Fruit fly (Drosophila melanogaster) whole organism, prepupa: ENCODE results near the gene t.

Experiments
- CG10631 ChIP-seq: fragments of 200-800 bp; sonication (Bioruptor generic); optimal IDR thresholded peaks from 2 replicates; lab custom pipeline; 2016; ENCODE audit warnings: missing biosample characterization, missing genetic modification characterization
- CG10669 ChIP-seq: fragments of 200-800 bp; sonication (Bioruptor generic); optimal IDR thresholded peaks from 3 replicates; lab custom pipeline; 2018; ENCODE audit warnings: missing biosample characterization, mild to moderate bottlenecking, missing genetic modification characterization, moderate library complexity
- CG11294 ChIP-seq: fragments of 200-800 bp; sonication (Bioruptor generic); IDR thresholded peaks from 2 replicates; pipeline ENCODE4 v1.3.6; 2022; ENCODE audit warnings: missing biosample characterization, missing genetic modification characterization
- CG15336 ChIP-seq: fragments of 200-800 bp; sonication (Bioruptor generic); IDR thresholded peaks from 2 replicates; pipeline ENCODE4 v1.3.6; 2022; ENCODE audit warnings: missing biosample characterization, missing genetic modification characterization
- CG1621 ChIP-seq: fragments of 200-800 bp; sonication (Bioruptor generic); optimal IDR thresholded peaks from 3 replicates; lab custom pipeline; 2018; ENCODE audit warnings: missing biosample characterization, mild to moderate bottlenecking, missing genetic modification characterization
- CG16779 ChIP-seq: fragments of 200-800 bp; sonication (Bioruptor generic); optimal IDR thresholded peaks from 3 replicates; lab custom pipeline; 2017; ENCODE audit warnings: missing biosample characterization, mild to moderate bottlenecking, missing genetic modification characterization
- CG3032 ChIP-seq: fragments of 200-800 bp; optimal IDR thresholded peaks from 2 replicates; lab custom pipeline; 2019; ENCODE audit warnings: missing biosample characterization, mild to moderate bottlenecking, missing genetic modification characterization, moderate library complexity
- CG32006 ChIP-seq: fragments of 200-800 bp; sonication (Bioruptor generic); optimal IDR thresholded peaks from 3 replicates; lab custom pipeline; 2017; ENCODE audit warnings: missing biosample characterization, mild to moderate bottlenecking, missing genetic modification characterization
- CG3919 ChIP-seq: fragments of 200-800 bp; sonication (Bioruptor generic); optimal IDR thresholded peaks from 3 replicates; lab custom pipeline; 2016; ENCODE audit warnings: missing biosample characterization, missing genetic modification characterization
- CG4318 ChIP-seq: fragments of 200-800 bp; sonication (Bioruptor generic); optimal IDR thresholded peaks from 3 replicates; lab custom pipeline; 2017; ENCODE audit warnings: missing biosample characterization, mild to moderate bottlenecking, missing genetic modification characterization
- CG6163 ChIP-seq: fragments of 200-800 bp; sonication (Bioruptor generic); IDR thresholded peaks from 3 replicates; pipeline ENCODE4 v1.3.6; 2022; ENCODE audit warnings: missing biosample characterization, missing genetic modification characterization
- CG6276 ChIP-seq: fragments of 200-800 bp; sonication (Bioruptor generic); optimal IDR thresholded peaks from 2 replicates; lab custom pipeline; 2017; ENCODE audit warnings: missing biosample characterization, mild to moderate bottlenecking, missing genetic modification characterization
- CG6808 ChIP-seq: fragments of 200-800 bp; sonication (Bioruptor generic); optimal IDR thresholded peaks from 3 replicates; lab custom pipeline; 2017; ENCODE audit warnings: missing biosample characterization, missing genetic modification characterization, mild to moderate bottlenecking, moderate library complexity, missing genetic modification reagents
- CG6854 ChIP-seq: fragments of 200-800 bp; sonication (Bioruptor generic); optimal IDR thresholded peaks from 2 replicates; lab custom pipeline; 2017; ENCODE audit warnings: missing biosample characterization, mild to moderate bottlenecking, missing genetic modification characterization
- CG8119 ChIP-seq: fragments of 200-800 bp; sonication (Bioruptor generic); IDR thresholded peaks from 3 replicates; pipeline ENCODE4 v1.3.6; 2022; ENCODE audit warnings: missing biosample characterization, missing genetic modification characterization
- CG8632 ChIP-seq: fragments of 200-800 bp; sonication (Bioruptor generic); optimal IDR thresholded peaks from 3 replicates; lab custom pipeline; 2016; ENCODE audit warnings: missing biosample characterization, missing genetic modification characterization
- CG9139 ChIP-seq: fragments of 200-800 bp; sonication (Bioruptor generic); optimal IDR thresholded peaks from 3 replicates; lab custom pipeline; 2017; ENCODE audit warnings: missing biosample characterization, mild to moderate bottlenecking, missing genetic modification characterization
- Eip78C ChIP-seq: fragments of 200-800 bp; sonication (Bioruptor generic); peaks from one replicate; lab custom pipeline; 2016; ENCODE audit warnings: missing biosample characterization, missing genetic modification characterization
- Gug ChIP-seq: fragments of 200-800 bp; sonication (Bioruptor generic); IDR thresholded peaks from 2 replicates; pipeline ENCODE4 v1.3.6; 2022; ENCODE audit warnings: missing biosample characterization, missing genetic modification characterization
- Hr38 ChIP-seq: sonication (Bioruptor generic); optimal IDR thresholded peaks from 2 replicates; lab custom pipeline; 2016; ENCODE audit warnings: missing biosample characterization, missing genetic modification characterization
- Hr4 ChIP-seq: fragments of 200-800 bp; sonication (Bioruptor generic); optimal IDR thresholded peaks from 3 replicates; lab custom pipeline; 2016; ENCODE audit warnings: missing biosample characterization, missing genetic modification characterization
- OdsH ChIP-seq: fragments of 200-800 bp; sonication (Bioruptor generic); optimal IDR thresholded peaks from 3 replicates; lab custom pipeline; 2016; ENCODE audit warnings: missing biosample characterization, missing genetic modification characterization
- Smox ChIP-seq: fragments of 200-800 bp; sonication (Bioruptor generic); optimal IDR thresholded peaks from 3 replicates; lab custom pipeline; 2016; ENCODE audit warnings: missing biosample characterization, missing genetic modification characterization
- Sox14 ChIP-seq: fragments of 200-800 bp; sonication (Bioruptor generic); optimal IDR thresholded peaks from 3 replicates; lab custom pipeline; 2016; ENCODE audit warnings: missing biosample characterization, missing genetic modification characterization
- dac ChIP-seq: fragments of 200-800 bp; sonication (Bioruptor generic); optimal IDR thresholded peaks from 2 replicates; lab custom pipeline; 2017; ENCODE audit warnings: missing biosample characterization, mild to moderate bottlenecking, missing genetic modification characterization
- dsx ChIP-seq: fragments of 200-800 bp; optimal IDR thresholded peaks from 3 replicates; lab custom pipeline; 2019; ENCODE audit warnings: missing biosample characterization, mild to moderate bottlenecking, missing genetic modification characterization, moderate library complexity; ENCODE audit not compliant: poor library complexity, severe bottlenecking
- eg ChIP-seq: fragments of 200-800 bp; sonication (Bioruptor generic); IDR thresholded peaks from 3 replicates; pipeline ENCODE4 v1.3.6; 2022; ENCODE audit warnings: missing biosample characterization, missing genetic modification characterization
- esn ChIP-seq: fragments of 200-800 bp; sonication (Bioruptor generic); optimal IDR thresholded peaks from 2 replicates; lab custom pipeline; 2016; ENCODE audit warnings: missing biosample characterization, mild to moderate bottlenecking, missing genetic modification characterization, moderate library complexity
- fkh ChIP-seq: fragments of 200-800 bp; sonication (Bioruptor generic); optimal IDR thresholded peaks from 3 replicates; lab custom pipeline; 2017; ENCODE audit warnings: missing biosample characterization, mild to moderate bottlenecking, missing genetic modification characterization, moderate library complexity
- lz ChIP-seq: fragments of 200-800 bp; sonication (Bioruptor generic); optimal IDR thresholded peaks from 3 replicates; lab custom pipeline; 2016; ENCODE audit warnings: missing biosample characterization, missing genetic modification characterization
- pdm3 ChIP-seq: fragments of 200-800 bp; sonication (Bioruptor generic); optimal IDR thresholded peaks from 3 replicates; lab custom pipeline; 2016; ENCODE audit warnings: missing biosample characterization, missing genetic modification characterization
- ss ChIP-seq, 2 experiments: fragments of 200-800 bp; sonication (Bioruptor generic); optimal IDR thresholded peaks; 2 replicates in 1 of 2; 3 replicates in 1 of 2; lab custom pipeline; 2017 to 2018; ENCODE audit warnings: mild to moderate bottlenecking in 2 of 2, missing biosample characterization in 2 of 2, missing genetic modification characterization in 2 of 2, moderate library complexity in 1 of 2
- svp ChIP-seq: fragments of 200-800 bp; sonication (Bioruptor generic); peaks from one replicate; lab custom pipeline; 2016; ENCODE audit warnings: missing biosample characterization, missing genetic modification characterization
- topi ChIP-seq: fragments of 200-800 bp; sonication (Bioruptor generic); optimal IDR thresholded peaks from 3 replicates; lab custom pipeline; 2016; ENCODE audit warnings: missing biosample characterization, missing genetic modification characterization
- vri ChIP-seq: fragments of 200-800 bp; sonication (Bioruptor generic); optimal IDR thresholded peaks from 3 replicates; lab custom pipeline; 2016; ENCODE audit warnings: missing biosample characterization, mild to moderate bottlenecking, missing genetic modification characterization

The t gene

dm6 chrX:9266082-9266481 is 43.0 kb upstream of the t start:
- no peak for TF ChIP-seq Sox14 (GFP tag; lab: Kevin White, UChicago)
- no peak for TF ChIP-seq CG16779 (tag; lab: Kevin White, UChicago)
- peak; percentile 18; the same call in 1 of the 2 replicates for TF ChIP-seq Gug
- TF ChIP-seq eg: 0 out of 3 replicates have a peak, but pooled peaks have one; percentile 10
- TF ChIP-seq Hr4 (GFP tag; lab: Kevin White, UChicago): no peak
- peak; percentile 56 for TF ChIP-seq Eip78C
- peak; percentile 32 for TF ChIP-seq CG32006
- TF ChIP-seq Smox (GFP tag; lab: Kevin White, UChicago): no peak
- peak; percentile 50; the same call in 2 of the 3 replicates for TF ChIP-seq CG8119 (GFP tag; lab: Robert Waterston, UW)
- peak; percentile 66 for TF ChIP-seq CG15336 (GFP tag; lab: Robert Waterston, UW)
- no peak for TF ChIP-seq fkh (GFP tag; lab: Kevin White, UChicago)
- TF ChIP-seq svp (GFP tag; lab: Kevin White, UChicago): no peak

DNA sequence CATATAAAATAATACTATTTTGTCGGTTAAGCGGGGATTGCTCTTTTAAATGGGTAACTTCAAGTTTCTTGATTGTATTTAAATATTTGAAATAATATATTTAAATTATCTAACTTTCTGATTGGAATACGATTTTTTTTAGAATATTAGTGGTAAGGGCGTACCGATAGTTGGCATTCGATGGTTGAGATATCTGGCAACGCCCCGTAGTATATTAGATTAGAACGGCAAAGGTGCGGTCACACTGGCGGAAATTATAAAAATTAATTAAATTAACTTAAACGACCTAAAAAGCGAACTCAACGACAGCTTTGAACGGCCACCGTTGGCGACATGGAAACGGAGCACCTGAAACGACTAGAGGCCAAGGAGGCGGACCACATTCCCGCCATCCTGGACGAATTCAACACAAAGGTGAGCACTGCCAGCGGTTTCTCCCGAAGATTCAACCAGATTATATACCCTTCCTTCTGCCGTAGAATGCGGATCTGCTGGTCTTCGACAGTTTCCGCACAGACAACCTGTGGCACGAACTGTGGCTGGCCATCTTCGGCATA is 33.0 kb upstream of the t start, which contains the start of gene ric8a:
ric8a (plus strand) TSS at position 205 of the 557 bp plus-strand sequence.
- peak; percentile 48 for TF ChIP-seq Sox14 (GFP tag; lab: Kevin White, UChicago)
- peak; percentile 19 for TF ChIP-seq OdsH
- TF ChIP-seq vri: no peak
- TF ChIP-seq CG3032 (tag; lab: Kevin White, UChicago): peak; percentile 34
- no peak for TF ChIP-seq CG9139 (GFP tag; lab: Kevin White, UChicago)
- no peak for TF ChIP-seq CG6854 (GFP tag; lab: Kevin White, UChicago)
- TF ChIP-seq pdm3 (GFP tag; lab: Kevin White, UChicago): no peak
- peak; percentile 10 for TF ChIP-seq CG3919 (GFP tag; lab: Kevin White, UChicago)
- TF ChIP-seq esn (GFP tag; lab: Kevin White, UChicago): peak; percentile 21
- peak; percentile 40 for TF ChIP-seq lz

- TF ChIP-seq ss (GFP tag; optimal IDR thresholded peaks at IDR 0.05; lab: Kevin White, UChicago) (no peak), Eip78C (peak; percentile 41), esn (GFP tag; lab: Kevin White, UChicago) (peak; percentile 11)
Measured at dm6 chrX:9255021-9255420, 32.0 kb upstream of the t start.

DNA sequence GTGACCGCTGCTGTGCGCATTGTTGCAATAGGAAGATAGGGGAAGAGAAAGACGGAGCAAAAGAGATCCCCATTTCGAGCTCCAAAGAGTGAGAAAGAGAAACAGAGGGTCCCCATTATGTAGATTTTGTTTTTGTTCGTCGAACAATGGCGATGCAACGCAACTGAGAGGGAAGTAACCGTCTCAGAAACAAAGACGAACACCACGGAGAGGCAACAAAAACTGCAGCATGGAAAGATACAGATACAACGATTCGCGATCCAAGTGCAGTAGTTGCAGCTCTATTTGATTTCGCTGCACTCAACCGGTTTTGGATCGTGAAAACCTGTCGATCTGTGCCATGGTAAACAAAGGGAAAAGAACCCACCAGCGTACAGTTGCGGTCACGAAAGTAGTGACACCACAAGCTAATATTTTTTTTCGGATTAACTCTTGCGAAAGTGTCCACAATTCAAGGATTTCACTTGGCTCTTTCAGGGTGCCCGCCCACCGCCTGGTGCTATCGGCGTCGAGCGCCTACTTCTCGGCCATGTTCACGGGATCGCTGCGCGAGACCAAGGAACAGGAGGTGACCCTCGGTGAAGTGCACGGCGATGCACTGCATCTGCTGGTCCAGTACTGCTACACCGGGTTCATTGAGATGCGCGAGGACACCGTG is 29.1 kb upstream of the t start:
- TF ChIP-seq CG4318 (GFP tag; lab: Kevin White, UChicago) (no peak), CG15336 (GFP tag; lab: Robert Waterston, UW) (peak; percentile 41; the same call in 1 of the 2 replicates), topi (GFP tag; lab: Kevin White, UChicago) (peak; percentile 12), CG10631 (GFP tag; lab: Kevin White, UChicago) (no peak), Hr38 (GFP tag; lab: Kevin White, UChicago) (no peak), Eip78C (peak; percentile 53), eg (peak; percentile 68), vri (peak; percentile 13), CG6808 (GFP tag; lab: Kevin White, UChicago) (peak; percentile 34), dsx (GFP tag; lab: Kevin White, UChicago) (peak; percentile 13), pdm3 (GFP tag; lab: Kevin White, UChicago) (peak; percentile 15), CG9139 (GFP tag; lab: Kevin White, UChicago) (peak; percentile 46), CG16779 (tag; lab: Kevin White, UChicago) (no peak), dac (GFP tag; lab: Kevin White, UChicago) (peak; percentile 9), CG11294 (GFP tag; lab: Robert Waterston, UW) (peak; percentile 27; the same call in 1 of the 2 replicates), CG1621 (tag; lab: Kevin White, UChicago) (peak; percentile 42), CG8119 (GFP tag; lab: Robert Waterston, UW) (peak; percentile 45), CG3032 (tag; lab: Kevin White, UChicago) (no peak), CG10669 (GFP tag; lab: Kevin White, UChicago) (no peak), CG3919 (GFP tag; lab: Kevin White, UChicago) (no peak), lz (peak; percentile 12), CG32006 (peak; percentile 20), svp (GFP tag; lab: Kevin White, UChicago) (peak; percentile 68), CG6276 (GFP tag; lab: Kevin White, UChicago) (no peak), Sox14 (GFP tag; lab: Kevin White, UChicago) (peak; percentile 64), CG6163 (peak; percentile 57; the same call in 2 of the 3 replicates), CG8632 (GFP tag; lab: Kevin White, UChicago) (peak; percentile 1), fkh (GFP tag; lab: Kevin White, UChicago) (no peak)
